Worm (Caenorhabditis elegans) whole organism, L2 larva: ENCODE data around the gene F54D5.3.

Source experiments
- ceh-16 ChIP-seq: fragments of 150-350 bp; optimal IDR thresholded peaks from 2 replicates; lab custom pipeline; 2014; ENCODE audit warnings: missing biosample characterization, missing genetic modification characterization
- nhr-21 ChIP-seq: fragments of 150-350 bp; optimal IDR thresholded peaks from 2 replicates; lab custom pipeline; 2014; ENCODE audit warnings: missing biosample characterization, missing genetic modification characterization

- TF ChIP-seq nhr-21 (tag; lab: Kevin White, UChicago), result no peak
- no peak for TF ChIP-seq ceh-16 (tag; lab: Kevin White, UChicago)
These were observed 44.7 kb upstream of the F54D5.3 start, which contains the start of gene age-1 for ce11 chrII:11526954-11527353.
